Fruit fly (Drosophila melanogaster): ENCODE measurements around the gene Prosbeta7.

Gene Prosbeta7

DNA sequence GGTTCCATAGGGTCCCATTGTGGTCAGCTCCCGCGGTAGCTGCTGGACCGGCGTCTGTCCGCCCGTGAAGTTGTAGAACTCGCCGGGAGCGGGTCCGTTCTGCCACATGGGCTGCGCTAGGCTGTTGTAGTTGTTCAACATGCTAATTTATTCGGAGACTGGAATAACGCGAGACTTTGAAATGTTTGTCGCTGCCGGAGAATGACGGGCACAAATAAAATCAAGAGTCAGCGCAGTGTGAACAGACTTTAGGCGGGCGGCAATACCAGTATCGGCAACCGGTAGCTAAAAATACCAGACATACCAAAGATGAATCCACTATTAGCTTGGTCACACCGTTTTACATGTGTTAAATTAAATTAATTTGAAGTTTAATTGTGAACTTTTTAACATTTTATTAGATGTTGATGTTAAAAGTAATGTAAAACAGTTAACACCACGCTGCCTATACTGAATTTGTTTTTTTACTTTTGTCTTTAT, at the start of gene Prosbeta7 (continued):
- no peak for TF ChIP-seq Bdp1 (GFP tag; optimal IDR thresholded peaks at IDR 0.05)
- TF ChIP-seq crol (GFP tag; IDR thresholded peaks at IDR 0.05) = no peak
- no peak for TF ChIP-seq Side (GFP tag; optimal IDR thresholded peaks at IDR 0.05)
- TF ChIP-seq CG6254 (GFP tag; optimal IDR thresholded peaks at IDR 0.05) = no peak
- TF ChIP-seq lilli (GFP tag; optimal IDR thresholded peaks at IDR 0.05) = no peak
- no peak for TF ChIP-seq TFAM (GFP tag; optimal IDR thresholded peaks at IDR 0.05)
- TF ChIP-seq Dp (GFP tag; optimal IDR thresholded peaks at IDR 0.05) = peak; percentile 52
- peak; percentile 12 for TF ChIP-seq Vsx1 (GFP tag; optimal IDR thresholded peaks at IDR 0.05)
- no peak for TF ChIP-seq E2f1 (GFP tag; IDR thresholded peaks at IDR 0.05)
- no peak for TF ChIP-seq Tbp (GFP tag; optimal IDR thresholded peaks at IDR 0.05)
- TF ChIP-seq NfI (GFP tag; optimal IDR thresholded peaks at IDR 0.05) = no peak
- peak; percentile 10 for TF ChIP-seq ftz-f1 (GFP tag; optimal IDR thresholded peaks at IDR 0.05)
- no peak for TF ChIP-seq lbe (GFP tag; optimal IDR thresholded peaks at IDR 0.05)
- no peak for TF ChIP-seq CG1647 (GFP tag; optimal IDR thresholded peaks at IDR 0.05)
- no peak for TF ChIP-seq ac (GFP tag; optimal IDR thresholded peaks at IDR 0.05)
- no peak for TF ChIP-seq ttk (GFP tag; IDR thresholded peaks at IDR 0.05)
- TF ChIP-seq MTF-1 (GFP tag; optimal IDR thresholded peaks at IDR 0.05; ENCODE audit: borderline replicate concordance) = no peak
- no peak for TF ChIP-seq CG12236 (GFP tag; optimal IDR thresholded peaks at IDR 0.05)
- TF ChIP-seq CG17361 (GFP tag; IDR thresholded peaks at IDR 0.05) = no peak
- TF ChIP-seq ato (GFP tag; IDR thresholded peaks at IDR 0.05; ENCODE audit: partially characterized antibody) = peak; percentile 81
- TF ChIP-seq CG3847 (GFP tag; IDR thresholded peaks at IDR 0.05) = no peak
- no peak for TF ChIP-seq CG3163 (GFP tag; optimal IDR thresholded peaks at IDR 0.05)
- no peak for TF ChIP-seq sens-2 (GFP tag; IDR thresholded peaks at IDR 0.05)
- TF ChIP-seq CG18262 (tag; optimal IDR thresholded peaks at IDR 0.05) = no peak
- peak; percentile 1 to 86 for TF ChIP-seq Hr51 (GFP tag; optimal IDR thresholded peaks at IDR 0.05)
- no peak for TF ChIP-seq sim (GFP tag; IDR thresholded peaks at IDR 0.05)
- peak; percentile 57 for TF ChIP-seq Elba2 (GFP tag; optimal IDR thresholded peaks at IDR 0.05)
- peak; percentile 65 for TF ChIP-seq CG16813 (GFP tag; IDR thresholded peaks at IDR 0.05; ENCODE audit: partially characterized antibody)
- TF ChIP-seq Dek (tag; optimal IDR thresholded peaks at IDR 0.05) = no peak
- TF ChIP-seq CG30403 (GFP tag; optimal IDR thresholded peaks at IDR 0.05) = no peak
- peak; percentile 86 for TF ChIP-seq CG6791 (GFP tag; IDR thresholded peaks at IDR 0.05; ENCODE audit: partially characterized antibody)
- TF ChIP-seq Hr39 (optimal IDR thresholded peaks at IDR 0.05) = no peak
- no peak for TF ChIP-seq CG11456 (GFP tag; IDR thresholded peaks at IDR 0.05)
- no peak for TF ChIP-seq gsb-n (tag; optimal IDR thresholded peaks at IDR 0.05)
- no peak for TF ChIP-seq Pdp1 (GFP tag; optimal IDR thresholded peaks at IDR 0.05)
- no peak for TF ChIP-seq CG11093 (GFP tag; IDR thresholded peaks at IDR 0.05)
- TF ChIP-seq Kr (GFP tag; optimal IDR thresholded peaks at IDR 0.05) = no peak
- TF ChIP-seq Atf3 (GFP tag; optimal IDR thresholded peaks at IDR 0.05) = no peak
- TF ChIP-seq zen2 (GFP tag; IDR thresholded peaks at IDR 0.05; ENCODE audit: partially characterized antibody) = peak; percentile 86
- TF ChIP-seq CG11696 (GFP tag; IDR thresholded peaks at IDR 0.05) = no peak
- peak in 1 of 3 experiments; percentile 14 for TF ChIP-seq Stat92E (GFP tag; optimal IDR thresholded peaks at IDR 0.05)
- TF ChIP-seq CG17385 (GFP tag; optimal IDR thresholded peaks at IDR 0.05) = no peak
- peak; percentile 29; the same call in 1 of the 2 replicates for TF ChIP-seq inv (GFP tag; IDR thresholded peaks at IDR 0.05; ENCODE audit: partially characterized antibody)
- no peak for TF ChIP-seq Chrac-16 (GFP tag; optimal IDR thresholded peaks at IDR 0.05)
- no peak for TF ChIP-seq ci (GFP tag; IDR thresholded peaks at IDR 0.05)
- TF ChIP-seq Sox100B (GFP tag; optimal IDR thresholded peaks at IDR 0.05) = no peak
- no peak for TF ChIP-seq CG8924 (tag; optimal IDR thresholded peaks at IDR 0.05)
- no peak for TF ChIP-seq Oaz (GFP tag; IDR thresholded peaks at IDR 0.05)
- no peak for TF ChIP-seq CG7928 (GFP tag; optimal IDR thresholded peaks at IDR 0.05)
- no peak for TF ChIP-seq pho (GFP tag; optimal IDR thresholded peaks at IDR 0.05)
- no peak for TF ChIP-seq CG4820 (GFP tag; optimal IDR thresholded peaks at IDR 0.05)
